Worm (Caenorhabditis elegans) whole organism, midembryonic: ENCODE measurements around the gene egl-5.

Experiments
- T22C8.4 ChIP-seq: fragments of 200-800 bp; sonication (Bioruptor generic); IDR thresholded peaks from 2 replicates; pipeline ENCODE4 v1.3.6; 2022; ENCODE audit warnings: missing genetic modification characterization, missing compliant biosample characterization
- cog-1 ChIP-seq: sonication (generic microtip); optimal IDR thresholded peaks from 2 replicates; lab custom pipeline; 2016; ENCODE audit warnings: missing genetic modification characterization, missing compliant biosample characterization
- flt-1 ChIP-seq: fragments of 200-800 bp; sonication (Bioruptor generic); IDR thresholded peaks from 2 replicates; pipeline ENCODE4 v1.3.6; 2022; ENCODE audit warnings: missing genetic modification characterization, missing compliant biosample characterization
- klf-2 ChIP-seq: fragments of 200-800 bp; sonication (Bioruptor generic); conservative IDR thresholded peaks from 2 replicates; pipeline ENCODE4 v1.3.6; 2022; ENCODE audit warnings: missing genetic modification reagents, missing genetic modification characterization, missing compliant biosample characterization
- med-1 ChIP-seq: sonication (generic microtip); optimal IDR thresholded peaks from 2 replicates; lab custom pipeline; 2017; ENCODE audit warnings: missing genetic modification characterization, mild to moderate bottlenecking, missing compliant biosample characterization, antibody characterized with exemption, missing genetic modification reagents; ENCODE audit not compliant: insufficient read depth
- ref-1 ChIP-seq: fragments of 200-800 bp; sonication (Bioruptor generic); conservative IDR thresholded peaks from 2 replicates; pipeline ENCODE4 v1.3.6; 2022; ENCODE audit warnings: missing genetic modification reagents, missing genetic modification characterization, missing compliant biosample characterization
- tab-1 ChIP-seq: fragments of 200-800 bp; sonication (Bioruptor generic); IDR thresholded peaks from 2 replicates; pipeline ENCODE4 v1.3.6; 2022; ENCODE audit warnings: missing genetic modification characterization, missing compliant biosample characterization
- ztf-23 ChIP-seq: fragments of 200-800 bp; sonication (Bioruptor generic); IDR thresholded peaks from 2 replicates; pipeline ENCODE4 v1.3.6; 2022; ENCODE audit warnings: missing genetic modification reagents, missing genetic modification characterization, missing compliant biosample characterization
- ztf-29 ChIP-seq: fragments of 200-800 bp; sonication (Bioruptor generic); IDR thresholded peaks from 2 replicates; pipeline ENCODE4 v1.3.6; 2022; ENCODE audit warnings: missing genetic modification reagents, missing genetic modification characterization, missing compliant biosample characterization

The egl-5 gene

DNA sequence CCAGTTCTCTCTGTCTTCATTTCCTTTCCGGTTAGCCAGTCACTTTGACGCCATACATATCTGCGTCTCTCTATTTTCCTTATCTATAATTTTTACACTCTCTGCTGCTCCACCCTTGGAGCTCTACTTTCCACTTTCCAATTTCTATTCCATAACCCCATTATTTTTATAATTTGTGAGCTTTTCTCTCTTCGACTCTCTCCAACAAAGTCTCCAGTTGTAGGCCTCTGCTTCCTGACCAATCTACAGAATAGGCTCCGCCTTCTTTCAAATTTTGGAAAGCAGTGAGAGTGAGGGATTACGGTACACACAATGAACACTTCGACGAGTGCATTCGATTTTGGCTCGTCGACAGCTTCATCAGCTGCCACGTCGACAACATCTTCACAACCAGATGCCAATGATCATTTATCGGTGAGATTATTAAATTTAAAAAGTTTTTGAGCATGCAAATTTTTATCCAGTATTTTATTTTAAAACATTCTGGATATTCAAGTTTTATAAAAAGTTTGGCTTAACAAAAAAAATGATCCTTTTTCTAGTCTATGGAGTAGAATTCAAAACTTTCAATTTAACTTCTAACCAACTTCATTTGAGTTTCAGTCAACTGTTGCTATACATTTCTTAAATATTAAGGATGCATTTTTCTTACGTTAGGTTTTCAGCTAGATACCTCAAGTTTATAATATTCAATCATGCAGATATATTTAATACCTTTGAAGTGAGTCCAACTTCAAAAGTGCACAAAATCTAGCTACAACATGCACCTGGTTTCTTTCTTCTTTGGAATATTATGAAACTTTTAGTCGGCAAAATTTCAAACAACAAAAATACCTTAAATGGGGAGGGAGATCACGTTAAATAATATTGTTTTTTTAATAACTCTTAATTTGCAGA is at the start of gene egl-5:
TSS of gene egl-5 (plus strand) at position 216 of the 897 bp plus-strand sequence.
- no peak for TF ChIP-seq ref-1 (GFP tag; lab: Robert Waterston, UW)
- TF ChIP-seq med-1 (GFP tag; lab: Kevin White, UChicago), result no peak
- no peak for TF ChIP-seq ztf-29 (GFP tag; lab: Robert Waterston, UW)
- TF ChIP-seq T22C8.4 (GFP tag; lab: Robert Waterston, UW), result no peak
- no peak for TF ChIP-seq cog-1
- no peak for TF ChIP-seq flt-1
- no peak for TF ChIP-seq klf-2
- TF ChIP-seq tab-1 (GFP tag; lab: Robert Waterston, UW), result no peak
- TF ChIP-seq ztf-23, result no peak

DNA sequence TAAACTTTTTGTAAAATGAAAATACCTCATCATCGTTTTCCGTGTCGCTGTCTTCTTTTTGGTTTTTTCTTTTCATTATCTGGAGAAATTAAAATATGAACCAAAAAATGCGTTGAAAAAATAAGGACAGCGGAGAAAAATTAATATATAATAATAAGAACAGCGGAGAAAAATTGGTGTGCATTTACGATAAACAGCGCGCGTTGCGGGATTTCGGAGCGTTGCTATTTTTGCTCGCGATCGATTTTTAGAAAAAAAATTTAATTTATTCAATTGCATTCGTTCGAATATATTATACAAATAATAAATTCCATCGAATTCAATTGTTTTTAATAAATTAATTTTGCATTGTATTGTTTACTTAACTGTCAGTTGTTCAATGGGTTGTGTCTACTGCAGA is 48.2 kb upstream of the egl-5 start, which contains the start of gene ZK686.2:
TSS of gene ZK686.2 (minus strand) at position 79 of the 400 bp plus-strand sequence.
- TF ChIP-seq T22C8.4 (GFP tag; lab: Robert Waterston, UW) (peak; percentile 55), flt-1 (0 out of 2 replicates have a peak, but pooled peaks have one; percentile 19), cog-1 (no peak)

DNA sequence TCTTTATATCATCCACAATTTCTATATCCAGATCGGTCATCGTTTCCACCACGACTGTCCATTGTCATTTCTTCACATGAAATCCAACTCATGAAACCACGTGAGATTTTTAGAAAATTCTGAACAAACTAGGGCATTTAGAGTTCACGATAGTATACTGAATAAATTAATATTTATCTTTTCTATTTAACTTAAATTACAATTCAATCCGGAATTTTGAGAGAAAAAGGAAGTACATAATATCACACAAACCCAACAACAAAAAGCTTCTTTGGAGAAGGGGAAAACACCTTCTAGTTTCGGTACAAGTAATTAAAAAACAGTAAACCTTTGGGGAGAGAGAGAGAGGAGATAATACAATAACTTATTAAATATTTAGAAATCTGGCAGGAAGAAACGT is 46.8 kb upstream of the egl-5 start, which contains the start of gene ZK686.5:
TSS of gene ZK686.5 (minus strand) at position 101 of the 400 bp plus-strand sequence.
- TF ChIP-seq ztf-29 (GFP tag; lab: Robert Waterston, UW) (no peak), klf-2 (no peak), cog-1 (no peak), ref-1 (GFP tag; lab: Robert Waterston, UW) (no peak), med-1 (GFP tag; lab: Kevin White, UChicago) (no peak), tab-1 (GFP tag; lab: Robert Waterston, UW) (no peak), T22C8.4 (GFP tag; lab: Robert Waterston, UW) (no peak), flt-1 (no peak), ztf-23 (no peak)

DNA sequence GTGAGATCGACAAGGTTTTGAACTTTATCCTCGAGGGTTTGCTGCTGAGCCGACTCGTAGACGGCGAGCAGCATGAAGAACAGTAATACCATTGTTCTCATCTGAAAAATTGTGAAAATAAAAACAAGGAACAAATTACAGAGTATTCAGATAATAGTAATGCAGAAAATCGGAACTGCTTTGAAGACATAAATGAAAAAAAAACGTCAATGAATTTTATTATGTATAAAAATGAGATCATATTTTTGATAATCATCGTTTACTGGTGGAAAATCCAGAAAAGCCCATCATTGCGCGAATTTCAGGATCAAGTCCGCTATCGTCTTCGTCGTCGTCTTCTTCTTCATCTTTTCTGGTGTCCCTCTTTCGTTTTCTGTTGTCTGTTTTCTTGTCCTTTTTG is 45.2 kb upstream of the egl-5 start, which contains the start of gene ZK686.3:
TSS of gene ZK686.3 (minus strand) at position 101 of the 400 bp plus-strand sequence.
- TF ChIP-seq ztf-23, result no peak
- no peak for TF ChIP-seq flt-1
- no peak for TF ChIP-seq ztf-29 (GFP tag; lab: Robert Waterston, UW)

DNA sequence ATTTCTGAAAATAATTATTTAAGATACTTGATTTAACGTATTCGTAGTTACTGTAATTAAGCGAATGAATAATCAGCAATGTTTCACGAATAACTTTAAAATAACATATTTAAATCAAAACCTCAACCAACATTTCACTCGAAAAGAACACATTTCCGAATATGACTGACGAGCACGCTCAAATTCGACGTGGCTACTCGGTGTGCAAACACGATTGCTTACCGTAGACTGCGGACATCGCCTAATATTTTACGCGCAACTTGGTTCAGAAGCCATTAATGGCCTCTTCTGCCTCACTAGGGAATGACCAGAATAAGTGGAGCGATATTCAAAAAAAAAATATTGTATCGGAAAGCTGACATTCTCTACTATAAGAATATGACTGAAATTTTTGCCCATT is 44.2 kb upstream of the egl-5 start, which contains the start of gene snu-23:
TSS of gene snu-23 (minus strand) at position 156 of the 400 bp plus-strand sequence.
- TF ChIP-seq tab-1 (GFP tag; lab: Robert Waterston, UW), result no peak
- 0 out of 2 replicates have a peak, but pooled peaks have one; percentile 9 for TF ChIP-seq flt-1
- no peak for TF ChIP-seq ztf-29 (GFP tag; lab: Robert Waterston, UW)
- no peak for TF ChIP-seq med-1 (GFP tag; lab: Kevin White, UChicago)

DNA sequence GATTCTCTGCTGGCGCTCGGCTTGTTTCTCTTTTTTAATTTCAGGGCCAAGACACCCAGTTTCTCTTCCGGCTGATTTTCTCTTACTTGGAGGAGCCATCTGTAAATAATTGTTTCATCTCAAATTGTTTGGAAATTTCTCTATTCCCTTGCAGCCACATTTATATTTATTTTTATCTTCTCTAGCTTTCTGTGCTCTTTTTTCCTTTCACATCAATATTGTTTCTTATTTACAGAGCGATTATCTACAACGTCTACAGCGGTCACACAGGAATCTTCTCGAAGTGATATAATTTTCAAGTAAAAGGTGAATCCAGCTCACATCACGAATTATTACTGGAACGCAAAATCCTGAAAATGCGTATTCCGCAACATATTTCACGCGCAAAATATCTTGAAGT is 41.3 kb upstream of the egl-5 start, which contains the start of the genes ZK686.6 and ZK686.1:
TSS of gene ZK686.6 (minus strand) at position 101 of the 400 bp plus-strand sequence.
TSS of gene ZK686.1 (plus strand) at position 234 of the 400 bp plus-strand sequence.
- TF ChIP-seq ref-1 (GFP tag; lab: Robert Waterston, UW), result no peak
- no peak for TF ChIP-seq ztf-23

DNA sequence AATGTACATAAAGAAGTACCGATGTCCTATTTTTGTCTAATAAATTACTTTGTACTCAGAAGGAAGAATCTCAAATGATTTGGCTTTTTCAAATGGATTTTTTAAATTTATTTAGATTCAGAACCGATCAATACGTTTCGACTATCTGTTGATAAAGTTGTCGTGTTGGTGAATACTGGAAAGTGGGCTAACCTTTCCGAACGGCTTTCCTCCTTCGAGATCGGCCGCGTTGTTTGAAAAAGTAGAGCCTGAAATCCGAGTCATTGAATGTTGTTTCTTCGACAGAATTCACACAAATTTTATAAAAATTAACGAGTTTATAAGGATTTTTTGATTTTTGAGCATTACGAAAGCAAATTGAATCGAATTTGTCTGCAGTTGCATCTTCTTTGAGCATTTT is 40.4 kb upstream of the egl-5 start:
- no peak for TF ChIP-seq ref-1 (GFP tag; lab: Robert Waterston, UW)
- TF ChIP-seq ztf-29 (GFP tag; lab: Robert Waterston, UW), result no peak
- TF ChIP-seq T22C8.4 (GFP tag; lab: Robert Waterston, UW), result no peak
- TF ChIP-seq cog-1, result no peak
- TF ChIP-seq med-1 (GFP tag; lab: Kevin White, UChicago), result no peak
- no peak for TF ChIP-seq ztf-23
- no peak for TF ChIP-seq tab-1 (GFP tag; lab: Robert Waterston, UW)
- no peak for TF ChIP-seq flt-1
- no peak for TF ChIP-seq klf-2

DNA sequence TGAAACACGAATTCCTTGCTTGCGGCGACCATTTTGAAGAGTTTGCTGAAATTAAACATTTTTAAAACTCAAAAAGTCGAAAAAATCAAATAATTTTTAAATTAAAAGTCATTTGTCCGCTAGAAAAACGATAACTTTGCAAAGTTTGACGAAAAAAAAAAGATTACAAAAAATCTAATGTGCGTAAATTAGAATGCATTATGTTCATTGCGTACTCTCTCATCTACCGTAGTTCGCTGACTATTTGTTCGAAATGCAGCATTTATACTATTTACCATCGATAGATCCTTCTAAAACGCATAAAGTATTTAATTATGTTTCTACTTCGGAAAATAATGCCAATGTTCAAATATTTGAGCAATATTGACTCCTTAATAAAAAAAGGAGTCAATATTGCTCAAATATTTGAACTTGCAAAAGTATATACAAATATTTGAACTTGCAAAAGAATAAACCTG is 38.2 kb upstream of the egl-5 start, which contains the start of gene bath-15:
TSS of gene bath-15 (minus strand) at position 51 of the 458 bp plus-strand sequence.
- no peak for TF ChIP-seq tab-1 (GFP tag; lab: Robert Waterston, UW)

DNA sequence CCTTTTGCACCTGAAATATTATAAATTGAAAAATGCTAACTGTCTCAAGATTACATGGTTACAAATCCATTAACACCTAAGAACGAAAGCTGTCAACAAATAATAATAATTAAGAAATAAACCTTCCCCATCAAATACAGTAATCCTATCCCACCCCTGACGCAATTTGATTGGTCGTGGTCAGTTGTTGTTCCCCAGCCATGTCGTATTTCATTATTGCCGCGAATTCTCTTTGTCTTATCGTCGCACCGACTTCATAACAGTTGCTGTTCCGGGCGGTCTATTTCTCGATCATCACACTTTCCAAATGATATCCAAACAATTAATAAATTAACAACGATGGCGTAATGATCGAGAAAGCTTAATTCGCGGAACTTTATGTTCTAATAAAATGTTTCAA is 35.6 kb upstream of the egl-5 start:
- TF ChIP-seq flt-1, result no peak
- TF ChIP-seq cog-1, result no peak
- TF ChIP-seq ztf-29 (GFP tag; lab: Robert Waterston, UW), result no peak
- TF ChIP-seq tab-1 (GFP tag; lab: Robert Waterston, UW), result no peak

DNA sequence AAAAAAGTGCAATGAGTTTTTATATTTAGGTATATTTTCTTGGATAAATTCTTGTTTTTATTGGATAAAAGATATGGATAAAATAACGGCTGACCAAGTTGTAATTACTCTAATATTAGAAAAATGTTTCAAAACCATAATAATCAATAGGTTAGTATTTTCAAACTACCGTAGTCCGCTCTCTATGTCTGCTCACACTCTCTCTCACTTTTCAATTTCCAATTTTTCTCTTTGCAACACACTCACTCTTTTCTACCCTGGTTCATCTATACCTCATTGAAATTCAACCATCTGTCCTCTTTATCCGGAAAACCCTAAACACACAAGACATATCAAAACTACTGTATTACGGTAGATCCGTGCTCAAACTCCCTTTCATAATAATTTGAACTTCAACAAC is 34.9 kb upstream of the egl-5 start:
- no peak for TF ChIP-seq ztf-29 (GFP tag; lab: Robert Waterston, UW)
- no peak for TF ChIP-seq ztf-23
- TF ChIP-seq med-1 (GFP tag; lab: Kevin White, UChicago), result no peak
- TF ChIP-seq tab-1 (GFP tag; lab: Robert Waterston, UW), result no peak
- no peak for TF ChIP-seq ref-1 (GFP tag; lab: Robert Waterston, UW)
- TF ChIP-seq klf-2, result no peak
- TF ChIP-seq cog-1, result no peak
- no peak for TF ChIP-seq flt-1
- TF ChIP-seq T22C8.4 (GFP tag; lab: Robert Waterston, UW), result no peak
